Worm (Caenorhabditis elegans) whole organism, L1 larva: Measurements from ENCODE around the gene acd-3.

Experiments
- C04F5.9 ChIP-seq: sonication (generic microtip); optimal IDR thresholded peaks from 2 replicates; lab custom pipeline; 2016; ENCODE audit warnings: missing genetic modification characterization, missing compliant biosample characterization
- C16A3.4 ChIP-seq: fragments of 150-350 bp; optimal IDR thresholded peaks from 2 replicates; lab custom pipeline; 2014; ENCODE audit warnings: missing biosample characterization, missing genetic modification characterization
- aha-1 ChIP-seq: fragments of 150-350 bp; optimal IDR thresholded peaks from 2 replicates; lab custom pipeline; 2014; ENCODE audit warnings: missing biosample characterization, missing genetic modification characterization
- ama-1 ChIP-seq: fragments of 150-350 bp; optimal IDR thresholded peaks from 2 replicates; lab custom pipeline; 2014
- blmp-1 ChIP-seq: fragments of 150-350 bp; optimal IDR thresholded peaks from 2 replicates; lab custom pipeline; 2014; ENCODE audit warnings: missing biosample characterization, missing genetic modification characterization
- ceh-8 ChIP-seq: fragments of 200-800 bp; sonication (Bioruptor generic); optimal IDR thresholded peaks from 2 replicates; lab custom pipeline; 2018; ENCODE audit warnings: mild to moderate bottlenecking, missing genetic modification characterization, moderate library complexity, missing compliant biosample characterization
- ceh-90 ChIP-seq: sonication (generic microtip); optimal IDR thresholded peaks from 2 replicates; lab custom pipeline; 2016; ENCODE audit warnings: missing genetic modification characterization, missing compliant biosample characterization
- dpl-1 ChIP-seq, 3 experiments: fragments of 150-350 bp in 2 of 3; sonication (generic microtip) in 1 of 3; optimal IDR thresholded peaks; 2 replicates each; lab custom pipeline; 2014 to 2017; ENCODE audit warnings: missing biosample characterization in 3 of 3, missing genetic modification characterization in 3 of 3, missing genetic modification reagents in 3 of 3
- dsc-1 ChIP-seq: sonication (generic microtip); optimal IDR thresholded peaks from 2 replicates; lab custom pipeline; 2016; ENCODE audit warnings: mild to moderate bottlenecking, missing genetic modification characterization, missing compliant biosample characterization
- efl-3 ChIP-seq: fragments of 200-800 bp; sonication (Bioruptor generic); optimal IDR thresholded peaks from 2 replicates; lab custom pipeline; 2018; ENCODE audit warnings: mild to moderate bottlenecking, missing genetic modification characterization, missing compliant biosample characterization
- egl-13 ChIP-seq: sonication (generic microtip); optimal IDR thresholded peaks from 2 replicates; lab custom pipeline; 2016; ENCODE audit warnings: missing genotype, missing genetic modification reagents, missing genetic modification characterization, missing compliant biosample characterization
- egl-27 ChIP-seq, 2 experiments: fragments of 150-350 bp in 1 of 2; sonication (generic microtip); optimal IDR thresholded peaks; 3 replicates each; lab custom pipeline; 2017 to 2018; ENCODE audit warnings: missing biosample characterization in 2 of 2, missing genetic modification characterization in 2 of 2, missing genetic modification reagents in 2 of 2
- elt-2 ChIP-seq: sonication (generic microtip); optimal IDR thresholded peaks from 2 replicates; lab custom pipeline; 2016; ENCODE audit warnings: missing genetic modification characterization, mild to moderate bottlenecking, inconsistent platforms, missing compliant biosample characterization, missing genetic modification reagents
- ets-5 ChIP-seq: fragments of 200-800 bp; sonication (Bioruptor generic); IDR thresholded peaks from 2 replicates; pipeline ENCODE4 v1.3.6; 2022; ENCODE audit warnings: missing genetic modification characterization, missing compliant biosample characterization
- fkh-8 ChIP-seq: sonication (generic microtip); optimal IDR thresholded peaks from 2 replicates; lab custom pipeline; 2016; ENCODE audit warnings: mild to moderate bottlenecking, missing genetic modification characterization, missing compliant biosample characterization
- fos-1 ChIP-seq: fragments of 150-350 bp; optimal IDR thresholded peaks from 2 replicates; lab custom pipeline; 2014; ENCODE audit warnings: missing biosample characterization, missing genetic modification characterization
- hlh-17 ChIP-seq: fragments of 200-800 bp; sonication (Bioruptor generic); optimal IDR thresholded peaks from 2 replicates; lab custom pipeline; 2018; ENCODE audit warnings: missing genetic modification characterization, mild to moderate bottlenecking, missing compliant biosample characterization, moderate library complexity, borderline replicate concordance
- hpl-2 ChIP-seq: fragments of 150-350 bp; optimal IDR thresholded peaks from 2 replicates; lab custom pipeline; 2014; ENCODE audit warnings: missing biosample characterization, missing genetic modification reagents, missing genetic modification characterization
- isw-1 ChIP-seq: fragments of 200-800 bp; sonication (Bioruptor generic); IDR thresholded peaks from 2 replicates; pipeline ENCODE4 v1.3.6; 2022; ENCODE audit warnings: missing genetic modification characterization, missing compliant biosample characterization
- lin-13 ChIP-seq: fragments of 150-350 bp; optimal IDR thresholded peaks from 2 replicates; lab custom pipeline; 2014; ENCODE audit warnings: missing biosample characterization, missing genetic modification reagents, missing genetic modification characterization
- lin-14 ChIP-seq: fragments of 200-800 bp; sonication (Bioruptor generic); optimal IDR thresholded peaks from 2 replicates; lab custom pipeline; 2018; ENCODE audit warnings: mild to moderate bottlenecking, missing genetic modification characterization, moderate library complexity, missing compliant biosample characterization
- lin-35 ChIP-seq, 2 experiments: fragments of 150-350 bp; optimal IDR thresholded peaks; 2 replicates each; lab custom pipeline; 2014; ENCODE audit warnings: missing biosample characterization in 2 of 2, missing genetic modification characterization in 2 of 2, missing genetic modification reagents in 2 of 2
- lin-39 ChIP-seq: fragments of 150-350 bp; optimal IDR thresholded peaks from 2 replicates; lab custom pipeline; 2014; ENCODE audit warnings: missing biosample characterization, missing genetic modification reagents, missing genetic modification characterization
- mab-9 ChIP-seq: fragments of 200-800 bp; sonication (Bioruptor generic); IDR thresholded peaks from 2 replicates; pipeline ENCODE4 v1.3.6; 2022; ENCODE audit warnings: missing genetic modification reagents, missing genetic modification characterization, missing compliant biosample characterization
- mdl-1 ChIP-seq, 2 experiments: fragments of 150-350 bp; optimal IDR thresholded peaks; 2 replicates each; lab custom pipeline; 2014 to 2017; ENCODE audit warnings: missing biosample characterization in 2 of 2, missing genetic modification characterization in 2 of 2, inconsistent platforms in 1 of 2
- mep-1 ChIP-seq: fragments of 150-350 bp; optimal IDR thresholded peaks from 2 replicates; lab custom pipeline; 2014; ENCODE audit warnings: missing biosample characterization, missing genetic modification characterization
- nhr-11 ChIP-seq: fragments of 150-350 bp; optimal IDR thresholded peaks from 2 replicates; lab custom pipeline; 2014; ENCODE audit warnings: missing biosample characterization, missing genetic modification characterization
- nhr-12 ChIP-seq: sonication (generic microtip); optimal IDR thresholded peaks from 2 replicates; lab custom pipeline; 2017; ENCODE audit warnings: missing biosample characterization, missing genetic modification characterization
- nhr-237 ChIP-seq: fragments of 150-350 bp; optimal IDR thresholded peaks from 2 replicates; lab custom pipeline; 2014; ENCODE audit warnings: missing biosample characterization, missing genetic modification characterization
- nhr-28 ChIP-seq: fragments of 150-350 bp; optimal IDR thresholded peaks from 2 replicates; lab custom pipeline; 2014; ENCODE audit warnings: missing biosample characterization, missing genetic modification characterization
- nhr-47 ChIP-seq: sonication (generic microtip); optimal IDR thresholded peaks from 2 replicates; lab custom pipeline; 2016; ENCODE audit warnings: mild to moderate bottlenecking, missing genetic modification characterization, moderate library complexity, missing compliant biosample characterization
- nhr-71 ChIP-seq: sonication (generic microtip); optimal IDR thresholded peaks from 2 replicates; lab custom pipeline; 2016; ENCODE audit warnings: mild to moderate bottlenecking, missing genetic modification characterization, moderate library complexity, missing compliant biosample characterization
- nhr-77 ChIP-seq: fragments of 150-350 bp; optimal IDR thresholded peaks from 2 replicates; lab custom pipeline; 2014; ENCODE audit warnings: missing biosample characterization, missing genetic modification characterization
- nhr-84 ChIP-seq: sonication (generic microtip); optimal IDR thresholded peaks from 2 replicates; lab custom pipeline; 2017; ENCODE audit warnings: missing biosample characterization, missing genetic modification characterization
- pag-3 ChIP-seq: sonication (generic microtip); optimal IDR thresholded peaks from 2 replicates; lab custom pipeline; 2017; ENCODE audit warnings: missing genetic modification characterization, mild to moderate bottlenecking, missing compliant biosample characterization, antibody characterized with exemption, borderline replicate concordance; ENCODE audit not compliant: insufficient read depth
- pax-3 ChIP-seq: fragments of 200-800 bp; sonication (Bioruptor generic); optimal IDR thresholded peaks from 2 replicates; lab custom pipeline; 2018; ENCODE audit warnings: mild to moderate bottlenecking, missing genetic modification characterization, moderate library complexity, missing compliant biosample characterization
- pqm-1 ChIP-seq: sonication (generic microtip); optimal IDR thresholded peaks from 3 replicates; lab custom pipeline; 2017; ENCODE audit warnings: missing biosample characterization, missing genetic modification characterization
- rnt-1 ChIP-seq: sonication (generic microtip); optimal IDR thresholded peaks from 2 replicates; lab custom pipeline; 2016; ENCODE audit warnings: mild to moderate bottlenecking, missing genetic modification characterization, moderate library complexity, missing compliant biosample characterization
- skn-1 ChIP-seq: fragments of 150-350 bp; optimal IDR thresholded peaks from 2 replicates; lab custom pipeline; 2014; ENCODE audit warnings: missing biosample characterization, missing genetic modification characterization
- snpc-4 ChIP-seq: fragments of 150-350 bp; optimal IDR thresholded peaks from 2 replicates; lab custom pipeline; 2014; ENCODE audit warnings: missing biosample characterization, missing genetic modification characterization
- snu-23 ChIP-seq: sonication (generic microtip); optimal IDR thresholded peaks from 2 replicates; lab custom pipeline; 2016; ENCODE audit warnings: missing genetic modification characterization, missing compliant biosample characterization
- sox-4 ChIP-seq: sonication (generic microtip); optimal IDR thresholded peaks from 2 replicates; lab custom pipeline; 2016; ENCODE audit warnings: missing genetic modification characterization, missing compliant biosample characterization
- sptf-1 ChIP-seq: fragments of 150-350 bp; optimal IDR thresholded peaks from 2 replicates; lab custom pipeline; 2014; ENCODE audit warnings: missing biosample characterization, missing genetic modification characterization
- sup-37 ChIP-seq: fragments of 200-800 bp; sonication (Bioruptor generic); optimal IDR thresholded peaks from 2 replicates; lab custom pipeline; 2018; ENCODE audit warnings: mild to moderate bottlenecking, missing genetic modification characterization, missing compliant biosample characterization
- swsn-7 ChIP-seq: sonication (generic microtip); optimal IDR thresholded peaks from 2 replicates; lab custom pipeline; 2016; ENCODE audit warnings: missing genetic modification characterization, missing compliant biosample characterization
- tlp-1 ChIP-seq: fragments of 150-350 bp; optimal IDR thresholded peaks from 2 replicates; lab custom pipeline; 2014; ENCODE audit warnings: missing biosample characterization, missing genetic modification characterization
- unc-130 ChIP-seq: fragments of 150-350 bp; optimal IDR thresholded peaks from 2 replicates; lab custom pipeline; 2017; ENCODE audit warnings: missing biosample characterization, missing genetic modification characterization, inconsistent platforms
- unc-86 ChIP-seq: sonication (generic microtip); optimal IDR thresholded peaks from 2 replicates; lab custom pipeline; 2016; ENCODE audit warnings: missing genetic modification characterization, missing compliant biosample characterization
- unc-98 ChIP-seq: fragments of 200-800 bp; sonication (Bioruptor generic); IDR thresholded peaks from 2 replicates; pipeline ENCODE4 v1.3.6; 2022; ENCODE audit warnings: missing genetic modification characterization, missing compliant biosample characterization
- ztf-11 ChIP-seq, 2 experiments: sonication (generic microtip); optimal IDR thresholded peaks; 2 replicates each; lab custom pipeline; 2016 to 2017; ENCODE audit warnings: missing genetic modification characterization in 2 of 2, missing biosample characterization in 1 of 2, missing compliant biosample characterization in 1 of 2

The acd-3 gene

ce11 chrX:14828766-14829165 lies 20.3 kb upstream of the acd-3 start:
- no peak for TF ChIP-seq snpc-4 (tag; lab: Kevin White, UChicago)
- TF ChIP-seq elt-2, result no peak
- no peak for TF ChIP-seq lin-39 (tag; lab: Kevin White, UChicago)
- TF ChIP-seq pqm-1 (tag; lab: Kevin White, UChicago), result no peak
- TF ChIP-seq hpl-2 (GFP tag; lab: Kevin White, UChicago), result no peak
- no peak for TF ChIP-seq mab-9
- TF ChIP-seq skn-1 (tag; lab: Kevin White, UChicago), result no peak
- TF ChIP-seq nhr-84 (tag; lab: Kevin White, UChicago), result no peak
- TF ChIP-seq ztf-11 (tag; optimal IDR thresholded peaks at IDR 0.05; lab: Kevin White, UChicago), result no peak
- TF ChIP-seq fos-1 (tag; lab: Kevin White, UChicago), result no peak
- TF ChIP-seq sup-37 (GFP tag; lab: Kevin White, UChicago), result no peak
- no peak for TF ChIP-seq snu-23 (GFP tag; lab: Kevin White, UChicago)
- TF ChIP-seq ama-1, result no peak
- no peak for TF ChIP-seq isw-1 (GFP tag; lab: Robert Waterston, UW)
- TF ChIP-seq ceh-8, result no peak
- no peak for TF ChIP-seq pag-3 (tag; lab: Kevin White, UChicago)
- no peak for TF ChIP-seq lin-35 (GFP tag; optimal IDR thresholded peaks at IDR 0.05; lab: Kevin White, UChicago)

- TF ChIP-seq sox-4 (no peak), dsc-1 (tag; lab: Kevin White, UChicago) (no peak), egl-13 (tag; lab: Kevin White, UChicago) (peak; percentile 13)
- TF ChIP-seq, all 84 proteins: peak for 1
These were observed 17.5 kb upstream of the acd-3 start, which contains the start of gene dpf-2 for ce11 chrX:14831531-14831930. dpf-2 (plus strand) TSS chrX:14831831.

- no peak for TF ChIP-seq nhr-77 (tag; lab: Kevin White, UChicago)
- TF ChIP-seq ztf-11 (tag; optimal IDR thresholded peaks at IDR 0.05; lab: Kevin White, UChicago), result no peak
- peak; percentile 42 for TF ChIP-seq nhr-47 (tag; lab: Kevin White, UChicago)
- no peak for TF ChIP-seq ets-5
- TF ChIP-seq nhr-12, result no peak
- no peak for TF ChIP-seq efl-3 (GFP tag; lab: Kevin White, UChicago)
- TF ChIP-seq tlp-1 (tag; lab: Kevin White, UChicago), result no peak
- peak; percentile 1 for TF ChIP-seq swsn-7 (tag; lab: Kevin White, UChicago)
- no peak for TF ChIP-seq blmp-1 (tag; lab: Kevin White, UChicago)
- no peak for TF ChIP-seq dpl-1 (GFP tag; optimal IDR thresholded peaks at IDR 0.05; lab: Kevin White, UChicago)
- TF ChIP-seq unc-98 (GFP tag; lab: Robert Waterston, UW), result no peak
- peak; percentile 73 for TF ChIP-seq unc-86 (tag; lab: Kevin White, UChicago)
- no peak for TF ChIP-seq fos-1 (tag; lab: Kevin White, UChicago)
- no peak for TF ChIP-seq ceh-90 (tag; lab: Kevin White, UChicago)
- TF ChIP-seq C16A3.4 (tag; lab: Kevin White, UChicago), result no peak
- TF ChIP-seq hlh-17 (GFP tag; lab: Kevin White, UChicago), result no peak
- no peak for TF ChIP-seq rnt-1 (tag; lab: Kevin White, UChicago)
- TF ChIP-seq fkh-8 (tag; lab: Kevin White, UChicago), result peak; percentile 45
- TF ChIP-seq dsc-1 (tag; lab: Kevin White, UChicago), result no peak
- TF ChIP-seq lin-14 (GFP tag; lab: Kevin White, UChicago), result peak; percentile 39
- TF ChIP-seq pax-3 (tag; lab: Kevin White, UChicago), result no peak
- no peak for TF ChIP-seq sptf-1 (tag; lab: Kevin White, UChicago)
- TF ChIP-seq nhr-237 (tag; lab: Kevin White, UChicago), result no peak
- no peak for TF ChIP-seq nhr-28 (tag; lab: Kevin White, UChicago)
- TF ChIP-seq snu-23 (GFP tag; lab: Kevin White, UChicago), result no peak
- TF ChIP-seq mdl-1 (tag; optimal IDR thresholded peaks at IDR 0.05; lab: Kevin White, UChicago), result no peak
- no peak for TF ChIP-seq isw-1 (GFP tag; lab: Robert Waterston, UW)
- no peak for TF ChIP-seq mep-1
- TF ChIP-seq C04F5.9 (tag; lab: Kevin White, UChicago), result no peak
- TF ChIP-seq egl-27 (tag; optimal IDR thresholded peaks at IDR 0.05; lab: Kevin White, UChicago), result no peak
- no peak for TF ChIP-seq egl-13 (tag; lab: Kevin White, UChicago)
- TF ChIP-seq pag-3 (tag; lab: Kevin White, UChicago), result no peak
- TF ChIP-seq unc-130 (tag; lab: Kevin White, UChicago), result no peak
- no peak for TF ChIP-seq aha-1 (tag; lab: Kevin White, UChicago)
- no peak for TF ChIP-seq nhr-11
- TF ChIP-seq nhr-71, result peak; percentile 43
- no peak for TF ChIP-seq lin-13 (GFP tag; lab: Kevin White, UChicago)
These were observed 10.7 kb upstream of the acd-3 start for ce11 chrX:14838339-14838738.
